Worm (Caenorhabditis elegans): ENCODE data around the gene exc-12.

- TF ChIP-seq ceh-8 (GFP tag; optimal IDR thresholded peaks at IDR 0.05) (no peak), elt-3 (tag; optimal IDR thresholded peaks at IDR 0.05) (peak; percentile 67 to 92 (median 87)), nhr-47 (tag; optimal IDR thresholded peaks at IDR 0.05) (no peak)
Measured at ce11 chrIII:13544593-13544992, 25.7 kb downstream of the exc-12 start.

Measured in whole organism, L1 larva.